ENCODE assay signal across 6 worm cellular contexts in genomic region chrII:240043-240442, ce11.
A peak's percentile ranks its signal among the peaks of the same experiment; 100 is the strongest.
TF ChIP-seq lines count a peak whose summit lies in the region.

No protein-coding gene starts in this region.

TF ChIP-seq in whole organism, L1 larva, 84 proteins besides CTCF, POLR2A, EP300 and RAD21:
- TF ChIP-seq pqm-1 (tag; optimal IDR thresholded peaks at IDR 0.05; lab: Kevin White, UChicago) = peak; percentile 99
- TF ChIP-seq efl-1 (optimal IDR thresholded peaks at IDR 0.05; lab: Kevin White, UChicago) = peak in 1 of 2 experiments; percentile 7
- peak in 1 of 2 experiments; percentile 88 for TF ChIP-seq efl-1 (GFP tag; optimal IDR thresholded peaks at IDR 0.05 in 1 of 2; lab: Kevin White, UChicago)
- peak; percentile 71 for TF ChIP-seq elt-2 (tag; optimal IDR thresholded peaks at IDR 0.05; lab: Kevin White, UChicago)
- TF ChIP-seq lin-35 (GFP tag; optimal IDR thresholded peaks at IDR 0.05; lab: Kevin White, UChicago) = peak in 1 of 2 experiments; percentile 27
- TF ChIP-seq fos-1 (tag; optimal IDR thresholded peaks at IDR 0.05; lab: Kevin White, UChicago) = no peak

TF ChIP-seq in whole organism, L2 larva, 48 proteins besides CTCF, POLR2A, EP300 and RAD21:
- TF ChIP-seq nhr-129 (tag; optimal IDR thresholded peaks at IDR 0.05; lab: Kevin White, UChicago) (no peak), ztf-11 (tag; optimal IDR thresholded peaks at IDR 0.05; lab: Kevin White, UChicago) (no peak), gmeb-1 (tag; optimal IDR thresholded peaks at IDR 0.05; lab: Kevin White, UChicago) (peak; percentile 18), egl-27 (tag; optimal IDR thresholded peaks at IDR 0.05; lab: Kevin White, UChicago) (no peak), nhr-23 (tag; optimal IDR thresholded peaks at IDR 0.05; lab: Kevin White, UChicago) (no peak), peb-1 (tag; optimal IDR thresholded peaks at IDR 0.05; lab: Kevin White, UChicago) (no peak), lin-11 (tag; optimal IDR thresholded peaks at IDR 0.05; lab: Kevin White, UChicago) (no peak), crh-2 (tag; optimal IDR thresholded peaks at IDR 0.05; lab: Kevin White, UChicago) (peak; percentile 47), dmd-4 (tag; optimal IDR thresholded peaks at IDR 0.05; lab: Kevin White, UChicago) (no peak), nhr-6 (tag; optimal IDR thresholded peaks at IDR 0.05; lab: Kevin White, UChicago) (no peak), skn-1 (tag; optimal IDR thresholded peaks at IDR 0.05; lab: Kevin White, UChicago) (peak; percentile 88), fos-1 (tag; optimal IDR thresholded peaks at IDR 0.05; lab: Kevin White, UChicago) (peak; percentile 95), nhr-77 (tag; optimal IDR thresholded peaks at IDR 0.05; lab: Kevin White, UChicago) (no peak)

TF ChIP-seq in whole organism, L3 larva, 47 proteins besides CTCF, POLR2A, EP300 and RAD21:
- TF ChIP-seq skn-1 (tag; optimal IDR thresholded peaks at IDR 0.05; lab: Kevin White, UChicago) (peak; percentile 75), zag-1 (tag; optimal IDR thresholded peaks at IDR 0.05; lab: Kevin White, UChicago) (no peak), fos-1 (tag; optimal IDR thresholded peaks at IDR 0.05; lab: Kevin White, UChicago) (no peak), ama-1 (optimal IDR thresholded peaks at IDR 0.05; lab: Kevin White, UChicago) (no peak), lsy-12 (tag; optimal IDR thresholded peaks at IDR 0.05; lab: Kevin White, UChicago) (no peak), elt-2 (tag; optimal IDR thresholded peaks at IDR 0.05; lab: Kevin White, UChicago) (peak; percentile 92), unc-62 (GFP tag; optimal IDR thresholded peaks at IDR 0.05; lab: Kevin White, UChicago) (no peak), nhr-23 (tag; optimal IDR thresholded peaks at IDR 0.05; lab: Kevin White, UChicago) (no peak), pqm-1 (tag; optimal IDR thresholded peaks at IDR 0.05; lab: Kevin White, UChicago) (peak; percentile 100)

TF ChIP-seq in whole organism, L4 larva, 104 proteins besides CTCF, POLR2A, EP300 and RAD21 (continues in another document):
- TF ChIP-seq nhr-77 (tag; optimal IDR thresholded peaks at IDR 0.05; lab: Kevin White, UChicago) (peak; percentile 43), dmd-6 (GFP tag; IDR thresholded peaks at IDR 0.05; lab: Robert Waterston, UW) (peak; percentile 62), Y75B8A.6 (GFP tag; IDR thresholded peaks at IDR 0.05; lab: Robert Waterston, UW) (no peak), daf-8 (GFP tag; IDR thresholded peaks at IDR 0.05; lab: Robert Waterston, UW) (no peak), hlh-11 (tag; optimal IDR thresholded peaks at IDR 0.05; lab: Kevin White, UChicago) (peak; percentile 25), daf-12 (tag; optimal IDR thresholded peaks at IDR 0.05; lab: Kevin White, UChicago) (no peak), lin-1 (GFP tag; IDR thresholded peaks at IDR 0.05; lab: Robert Waterston, UW) (no peak), ceh-44 (GFP tag; IDR thresholded peaks at IDR 0.05; lab: Robert Waterston, UW) (no peak), D1046.2 (GFP tag; IDR thresholded peaks at IDR 0.05; lab: Robert Waterston, UW) (no peak), daf-16 (GFP tag; optimal IDR thresholded peaks at IDR 0.05; lab: Kevin White, UChicago) (no peak), daf-16 (tag; optimal IDR thresholded peaks at IDR 0.05; lab: Kevin White, UChicago) (peak; percentile 39), T26A8.4 (GFP tag; IDR thresholded peaks at IDR 0.05; lab: Robert Waterston, UW) (no peak), F49E8.2 (tag; optimal IDR thresholded peaks at IDR 0.05; lab: Kevin White, UChicago; ENCODE audit: borderline replicate concordance) (no peak), mes-2 (tag; optimal IDR thresholded peaks at IDR 0.05; lab: Kevin White, UChicago; ENCODE audit: poor library complexity, severe bottlenecking) (no peak), vab-7 (GFP tag; IDR thresholded peaks at IDR 0.05; lab: Robert Waterston, UW) (no peak), lin-38 (GFP tag; IDR thresholded peaks at IDR 0.05; lab: Robert Waterston, UW) (peak; percentile 56), mdt-29 (GFP tag; IDR thresholded peaks at IDR 0.05; lab: Robert Waterston, UW) (no peak), pqm-1 (tag; optimal IDR thresholded peaks at IDR 0.05; lab: Kevin White, UChicago) (peak; percentile 100), madf-9 (GFP tag; conservative IDR thresholded peaks at IDR 0.05; lab: Robert Waterston, UW) (no peak), dve-1 (tag; optimal IDR thresholded peaks at IDR 0.05; lab: Kevin White, UChicago; ENCODE audit: insufficient read depth) (peak; percentile 48), nhr-28 (tag; optimal IDR thresholded peaks at IDR 0.05; lab: Kevin White, UChicago) (peak; percentile 73), unc-62 (GFP tag; optimal IDR thresholded peaks at IDR 0.05 in 1 of 2; lab: Kevin White, UChicago) (peak in 1 of 2 experiments; percentile 19), unc-62 (tag; optimal IDR thresholded peaks at IDR 0.05; lab: Kevin White, UChicago) (no peak)

TF ChIP-seq in whole organism, late embryonic, 69 proteins besides CTCF, POLR2A, EP300 and RAD21:
- peak; percentile 24 for TF ChIP-seq pqm-1 (tag; optimal IDR thresholded peaks at IDR 0.05; lab: Kevin White, UChicago)
- TF ChIP-seq ets-4 (tag; optimal IDR thresholded peaks at IDR 0.05; lab: Kevin White, UChicago) = no peak
- TF ChIP-seq elt-2 (tag; optimal IDR thresholded peaks at IDR 0.05; lab: Kevin White, UChicago) = peak; percentile 83

TF ChIP-seq in whole organism, young adult, 124 proteins besides CTCF, POLR2A, EP300 and RAD21:
- no peak for TF ChIP-seq F23B12.7 (tag; optimal IDR thresholded peaks at IDR 0.05; lab: Kevin White, UChicago; ENCODE audit: insufficient read depth)
- peak; percentile 72 for TF ChIP-seq nhr-80 (tag; optimal IDR thresholded peaks at IDR 0.05; lab: Kevin White, UChicago)
